1 fruit fly cellular context compared by ENCODE assay signal in the genomic region with DNA sequence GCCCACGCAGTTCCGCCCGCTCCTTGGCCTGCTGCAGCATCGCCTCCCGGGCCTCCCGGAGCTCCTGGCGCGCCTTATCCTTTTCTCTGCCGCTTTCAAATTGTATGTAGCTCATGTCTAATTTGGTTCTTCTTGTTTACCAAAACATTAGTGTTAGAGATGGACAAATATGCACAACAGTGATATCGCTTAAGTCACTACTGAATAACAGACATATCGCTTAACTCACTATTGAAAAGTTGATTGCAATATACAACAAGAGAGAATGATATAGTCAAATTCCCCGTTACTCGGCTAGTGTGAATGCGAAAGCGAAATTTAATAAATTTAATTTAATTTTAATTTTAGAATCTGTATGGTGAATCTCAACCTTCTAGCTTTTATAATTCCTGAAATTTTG.
TF ChIP-seq lines count a peak whose summit lies in the region.

Gene CG9213 (minus strand): TSS at position 152 of the 400 bp plus-strand sequence.

TF ChIP-seq in whole organism, embryonic, 481 proteins besides CTCF, POLR2A, EP300 and RAD21 (continued from another document and continues in another):
- TF ChIP-seq Neu2 (GFP tag; optimal IDR thresholded peaks at IDR 0.05; lab: Kevin White, UChicago; ENCODE audit: borderline replicate concordance) = no peak
- no peak for TF ChIP-seq Hr51 (GFP tag; optimal IDR thresholded peaks at IDR 0.05; lab: Kevin White, UChicago)
- TF ChIP-seq gcm2 (GFP tag; optimal IDR thresholded peaks at IDR 0.05; lab: Kevin White, UChicago) = no peak
- no peak for TF ChIP-seq gfzf (GFP tag; optimal IDR thresholded peaks at IDR 0.05; lab: Kevin White, UChicago)
- TF ChIP-seq CG9727 (GFP tag; optimal IDR thresholded peaks at IDR 0.05; lab: Kevin White, UChicago) = no peak
- TF ChIP-seq CG17568 (GFP tag; optimal IDR thresholded peaks at IDR 0.05; lab: Kevin White, UChicago) = no peak
- no peak for TF ChIP-seq CG6854 (GFP tag; optimal IDR thresholded peaks at IDR 0.05; lab: Kevin White, UChicago)
- TF ChIP-seq CG1233 (GFP tag; optimal IDR thresholded peaks at IDR 0.05; lab: Kevin White, UChicago) = no peak
- TF ChIP-seq az2 (GFP tag; optimal IDR thresholded peaks at IDR 0.05; lab: Kevin White, UChicago) = no peak
- peak; percentile 78 for TF ChIP-seq BEAF-32 (GFP tag; optimal IDR thresholded peaks at IDR 0.05; lab: Kevin White, UChicago)
- TF ChIP-seq CG12104 (GFP tag; optimal IDR thresholded peaks at IDR 0.05; lab: Kevin White, UChicago) = no peak
- TF ChIP-seq Awh (GFP tag; IDR thresholded peaks at IDR 0.05; lab: Robert Waterston, UW) = no peak
- no peak for TF ChIP-seq CG12659 (GFP tag; optimal IDR thresholded peaks at IDR 0.05; lab: Kevin White, UChicago)
- no peak for TF ChIP-seq NC2α (GFP tag; optimal IDR thresholded peaks at IDR 0.05; lab: Kevin White, UChicago)
- no peak for TF ChIP-seq H15 (GFP tag; IDR thresholded peaks at IDR 0.05; lab: Robert Waterston, UW)
- TF ChIP-seq CG12219 (GFP tag; optimal IDR thresholded peaks at IDR 0.05; lab: Kevin White, UChicago) = no peak
- TF ChIP-seq maf-S (GFP tag; optimal IDR thresholded peaks at IDR 0.05; lab: Kevin White, UChicago) = no peak
- no peak for TF ChIP-seq CG10147 (GFP tag; optimal IDR thresholded peaks at IDR 0.05; lab: Kevin White, UChicago)
- no peak for TF ChIP-seq chn (GFP tag; optimal IDR thresholded peaks at IDR 0.05; lab: Kevin White, UChicago)
- no peak for TF ChIP-seq kay (GFP tag; optimal IDR thresholded peaks at IDR 0.05; lab: Kevin White, UChicago)
- TF ChIP-seq Fer1 (GFP tag; optimal IDR thresholded peaks at IDR 0.05; lab: Kevin White, UChicago) = no peak
- no peak for TF ChIP-seq al (GFP tag; IDR thresholded peaks at IDR 0.05; lab: Robert Waterston, UW)
- peak; percentile 84 for TF ChIP-seq amos (GFP tag; IDR thresholded peaks at IDR 0.05; lab: Robert Waterston, UW; ENCODE audit: partially characterized antibody)
- peak; percentile 83; the same call in 2 of the 3 replicates for TF ChIP-seq mld (GFP tag; IDR thresholded peaks at IDR 0.05; lab: Robert Waterston, UW; ENCODE audit: partially characterized antibody)
- no peak for TF ChIP-seq PHDP (tag; optimal IDR thresholded peaks at IDR 0.05; lab: Kevin White, UChicago)
- TF ChIP-seq nau (GFP tag; optimal IDR thresholded peaks at IDR 0.05; lab: Kevin White, UChicago) = no peak
- TF ChIP-seq CG10979 (tag; optimal IDR thresholded peaks at IDR 0.05; lab: Kevin White, UChicago) = no peak
- TF ChIP-seq CG3065 (GFP tag; optimal IDR thresholded peaks at IDR 0.05; lab: Kevin White, UChicago) = no peak
- no peak for TF ChIP-seq CG10431 (GFP tag; optimal IDR thresholded peaks at IDR 0.05; lab: Kevin White, UChicago)
- no peak for TF ChIP-seq lmd (GFP tag; IDR thresholded peaks at IDR 0.05; lab: Robert Waterston, UW)
- no peak for TF ChIP-seq Antp (GFP tag; optimal IDR thresholded peaks at IDR 0.05; lab: Kevin White, UChicago)
- peak; percentile 34 for TF ChIP-seq Dp (GFP tag; optimal IDR thresholded peaks at IDR 0.05; lab: Kevin White, UChicago)
- TF ChIP-seq Hey (tag; optimal IDR thresholded peaks at IDR 0.05; lab: Kevin White, UChicago) = no peak
- TF ChIP-seq ac (GFP tag; optimal IDR thresholded peaks at IDR 0.05; lab: Kevin White, UChicago) = no peak
- TF ChIP-seq NfI (GFP tag; optimal IDR thresholded peaks at IDR 0.05; lab: Kevin White, UChicago) = peak; percentile 13
- TF ChIP-seq CG3847 (GFP tag; IDR thresholded peaks at IDR 0.05; lab: Robert Waterston, UW) = no peak
- no peak for TF ChIP-seq jumu (GFP tag; optimal IDR thresholded peaks at IDR 0.05; lab: Kevin White, UChicago)
- TF ChIP-seq ab (GFP tag; optimal IDR thresholded peaks at IDR 0.05; lab: Kevin White, UChicago) = no peak
- TF ChIP-seq bsh (GFP tag; optimal IDR thresholded peaks at IDR 0.05; lab: Kevin White, UChicago) = no peak
- TF ChIP-seq oc (tag; optimal IDR thresholded peaks at IDR 0.05; lab: Kevin White, UChicago) = no peak
- no peak for TF ChIP-seq CG11695 (GFP tag; IDR thresholded peaks at IDR 0.05; lab: Robert Waterston, UW)
- no peak for TF ChIP-seq CG10321 (GFP tag; IDR thresholded peaks at IDR 0.05; lab: Robert Waterston, UW)
- TF ChIP-seq ewg (GFP tag; optimal IDR thresholded peaks at IDR 0.05; lab: Kevin White, UChicago) = no peak
- no peak for TF ChIP-seq cato (GFP tag; optimal IDR thresholded peaks at IDR 0.05; lab: Kevin White, UChicago; ENCODE audit: borderline replicate concordance)
- no peak for TF ChIP-seq C15 (GFP tag; IDR thresholded peaks at IDR 0.05; lab: Robert Waterston, UW)
- no peak for TF ChIP-seq CG8478 (optimal IDR thresholded peaks at IDR 0.05; lab: Kevin White, UChicago)
- no peak for TF ChIP-seq disco-r (GFP tag; optimal IDR thresholded peaks at IDR 0.05; lab: Kevin White, UChicago)
- TF ChIP-seq Deaf1 (tag; optimal IDR thresholded peaks at IDR 0.05; lab: Kevin White, UChicago) = no peak
- TF ChIP-seq CG10209 (GFP tag; optimal IDR thresholded peaks at IDR 0.05; lab: Kevin White, UChicago) = no peak
- no peak for TF ChIP-seq CG14965 (GFP tag; optimal IDR thresholded peaks at IDR 0.05; lab: Kevin White, UChicago; ENCODE audit: borderline replicate concordance)
- peak; percentile 73 for TF ChIP-seq hb (GFP tag; IDR thresholded peaks at IDR 0.05; lab: Robert Waterston, UW; ENCODE audit: partially characterized antibody)
- no peak for TF ChIP-seq slp2 (GFP tag; optimal IDR thresholded peaks at IDR 0.05; lab: Kevin White, UChicago)
- no peak for TF ChIP-seq da (GFP tag; optimal IDR thresholded peaks at IDR 0.05; lab: Kevin White, UChicago)
- TF ChIP-seq nom (GFP tag; optimal IDR thresholded peaks at IDR 0.05; lab: Kevin White, UChicago) = no peak
- 0 out of 3 replicates have a peak, but pooled peaks have one; percentile 14 for TF ChIP-seq Dbx (GFP tag; IDR thresholded peaks at IDR 0.05; lab: Robert Waterston, UW)
- TF ChIP-seq CG18764 (GFP tag; optimal IDR thresholded peaks at IDR 0.05; lab: Kevin White, UChicago) = no peak
- TF ChIP-seq stwl (tag; optimal IDR thresholded peaks at IDR 0.05; lab: Kevin White, UChicago) = peak; percentile 34
- TF ChIP-seq Rx (GFP tag; IDR thresholded peaks at IDR 0.05; lab: Robert Waterston, UW) = no peak
- no peak for TF ChIP-seq tup (GFP tag; optimal IDR thresholded peaks at IDR 0.05; lab: Kevin White, UChicago)
- no peak for TF ChIP-seq CG6689 (GFP tag; IDR thresholded peaks at IDR 0.05; lab: Robert Waterston, UW)
- TF ChIP-seq twi (tag; optimal IDR thresholded peaks at IDR 0.05; lab: Kevin White, UChicago) = no peak
- TF ChIP-seq CG12744 (GFP tag; optimal IDR thresholded peaks at IDR 0.05; lab: Kevin White, UChicago) = no peak
- no peak for TF ChIP-seq zf30C (GFP tag; optimal IDR thresholded peaks at IDR 0.05; lab: Kevin White, UChicago)
- 0 out of 4 replicates have a peak, but pooled peaks have one; percentile 40 for TF ChIP-seq chinmo (GFP tag; IDR thresholded peaks at IDR 0.05; lab: Robert Waterston, UW; ENCODE audit: partially characterized antibody)
- peak; percentile 12 for TF ChIP-seq CG9876 (GFP tag; optimal IDR thresholded peaks at IDR 0.05; lab: Kevin White, UChicago)
- TF ChIP-seq lab (GFP tag; optimal IDR thresholded peaks at IDR 0.05; lab: Kevin White, UChicago) = no peak
- TF ChIP-seq CG6791 (GFP tag; IDR thresholded peaks at IDR 0.05; lab: Robert Waterston, UW; ENCODE audit: partially characterized antibody) = peak; percentile 84
- no peak for TF ChIP-seq CG18599 (GFP tag; optimal IDR thresholded peaks at IDR 0.05; lab: Kevin White, UChicago)
- TF ChIP-seq CG9932 (GFP tag; IDR thresholded peaks at IDR 0.05; lab: Robert Waterston, UW) = peak; percentile 44; the same call in 1 of the 2 replicates
- no peak for TF ChIP-seq HLHmδ (GFP tag; optimal IDR thresholded peaks at IDR 0.05; lab: Kevin White, UChicago)
- no peak for TF ChIP-seq gsb-n (tag; optimal IDR thresholded peaks at IDR 0.05; lab: Kevin White, UChicago)
- no peak for TF ChIP-seq CG6683 (GFP tag; optimal IDR thresholded peaks at IDR 0.05; lab: Kevin White, UChicago)
- TF ChIP-seq CG11093 (GFP tag; IDR thresholded peaks at IDR 0.05; lab: Robert Waterston, UW) = no peak
- TF ChIP-seq CG16863 (GFP tag; optimal IDR thresholded peaks at IDR 0.05; lab: Kevin White, UChicago) = no peak
- TF ChIP-seq fd96Cb (tag; optimal IDR thresholded peaks at IDR 0.05; lab: Kevin White, UChicago) = no peak
- TF ChIP-seq fd64A (GFP tag; optimal IDR thresholded peaks at IDR 0.05; lab: Kevin White, UChicago) = no peak
- no peak for TF ChIP-seq CG14014 (GFP tag; IDR thresholded peaks at IDR 0.05; lab: Robert Waterston, UW)
- TF ChIP-seq Asciz (GFP tag; optimal IDR thresholded peaks at IDR 0.05; lab: Kevin White, UChicago) = no peak
- TF ChIP-seq CG15011 (GFP tag; optimal IDR thresholded peaks at IDR 0.05; lab: Kevin White, UChicago) = no peak
- no peak for TF ChIP-seq Ets65A (GFP tag; lab: Kevin White, UChicago)
- no peak for TF ChIP-seq Oaz (GFP tag; IDR thresholded peaks at IDR 0.05; lab: Robert Waterston, UW)
- TF ChIP-seq org-1 (GFP tag; optimal IDR thresholded peaks at IDR 0.05; lab: Kevin White, UChicago) = no peak
- no peak for TF ChIP-seq CG4730 (GFP tag; IDR thresholded peaks at IDR 0.05; lab: Robert Waterston, UW)
- TF ChIP-seq CG9817 (tag; optimal IDR thresholded peaks at IDR 0.05; lab: Kevin White, UChicago) = no peak
- no peak for TF ChIP-seq CG6654 (GFP tag; optimal IDR thresholded peaks at IDR 0.05; lab: Kevin White, UChicago)
- TF ChIP-seq dati (GFP tag; IDR thresholded peaks at IDR 0.05; lab: Robert Waterston, UW) = no peak
- no peak for TF ChIP-seq Ets97D (GFP tag; optimal IDR thresholded peaks at IDR 0.05; lab: Kevin White, UChicago)
- TF ChIP-seq CG43689 (GFP tag; IDR thresholded peaks at IDR 0.05; lab: Robert Waterston, UW) = no peak
- no peak for TF ChIP-seq CG11247 (GFP tag; IDR thresholded peaks at IDR 0.05; lab: Robert Waterston, UW)
- TF ChIP-seq Kr (GFP tag; optimal IDR thresholded peaks at IDR 0.05; lab: Kevin White, UChicago) = no peak
- no peak for TF ChIP-seq dysf (GFP tag; IDR thresholded peaks at IDR 0.05; lab: Robert Waterston, UW)
- TF ChIP-seq pzg (GFP tag; optimal IDR thresholded peaks at IDR 0.05; lab: Kevin White, UChicago) = peak; percentile 54
- TF ChIP-seq E2f1 (GFP tag; IDR thresholded peaks at IDR 0.05; lab: Robert Waterston, UW) = no peak
- no peak for TF ChIP-seq CG7786 (GFP tag; optimal IDR thresholded peaks at IDR 0.05; lab: Kevin White, UChicago)
- TF ChIP-seq CG14860 (GFP tag; IDR thresholded peaks at IDR 0.05; lab: Robert Waterston, UW; ENCODE audit: partially characterized antibody) = peak; percentile 58; the same call in 2 of the 3 replicates
- no peak for TF ChIP-seq exex (tag; optimal IDR thresholded peaks at IDR 0.05; lab: Kevin White, UChicago)
- TF ChIP-seq CG30403 (GFP tag; optimal IDR thresholded peaks at IDR 0.05; lab: Kevin White, UChicago) = no peak
- TF ChIP-seq dan (GFP tag; IDR thresholded peaks at IDR 0.05; lab: Robert Waterston, UW) = no peak
- no peak for TF ChIP-seq CG12155 (GFP tag; optimal IDR thresholded peaks at IDR 0.05; lab: Kevin White, UChicago)
- no peak for TF ChIP-seq CG32767 (GFP tag; IDR thresholded peaks at IDR 0.05; lab: Robert Waterston, UW)
- no peak for TF ChIP-seq Atf6 (GFP tag; IDR thresholded peaks at IDR 0.05; lab: Robert Waterston, UW)
- peak; percentile 81 for TF ChIP-seq row (GFP tag; IDR thresholded peaks at IDR 0.05; lab: Robert Waterston, UW)
- TF ChIP-seq CG1603 (tag; optimal IDR thresholded peaks at IDR 0.05; lab: Kevin White, UChicago) = peak; percentile 39
- no peak for TF ChIP-seq Atf3 (GFP tag; optimal IDR thresholded peaks at IDR 0.05; lab: Kevin White, UChicago)
- no peak for TF ChIP-seq CG30431 (GFP tag; optimal IDR thresholded peaks at IDR 0.05; lab: Kevin White, UChicago)
- no peak for TF ChIP-seq Optix (GFP tag; IDR thresholded peaks at IDR 0.05; lab: Robert Waterston, UW)
- no peak for TF ChIP-seq Mad (GFP tag; optimal IDR thresholded peaks at IDR 0.05; lab: Kevin White, UChicago)
- TF ChIP-seq CG18011 (GFP tag; optimal IDR thresholded peaks at IDR 0.05; lab: Kevin White, UChicago) = no peak
- peak; percentile 70 for TF ChIP-seq inv (GFP tag; IDR thresholded peaks at IDR 0.05; lab: Robert Waterston, UW; ENCODE audit: partially characterized antibody)
- no peak for TF ChIP-seq ham (GFP tag; IDR thresholded peaks at IDR 0.05; lab: Robert Waterston, UW)
- peak in 1 of 2 experiments; percentile 20 for TF ChIP-seq dpn (GFP tag; optimal IDR thresholded peaks at IDR 0.05; lab: Kevin White, UChicago)
- peak; percentile 25 for TF ChIP-seq CG2120 (GFP tag; optimal IDR thresholded peaks at IDR 0.05; lab: Kevin White, UChicago)
- TF ChIP-seq Lhr (GFP tag; optimal IDR thresholded peaks at IDR 0.05; lab: Kevin White, UChicago) = no peak
- peak; percentile 7 for TF ChIP-seq sens (GFP tag; lab: Kevin White, UChicago)
- TF ChIP-seq dm (GFP tag; optimal IDR thresholded peaks at IDR 0.05; lab: Kevin White, UChicago) = peak; percentile 9
- no peak for TF ChIP-seq esg (GFP tag; conservative IDR thresholded peaks at IDR 0.05; lab: Robert Waterston, UW)
- peak; percentile 21 for TF ChIP-seq B-H2 (GFP tag; optimal IDR thresholded peaks at IDR 0.05; lab: Kevin White, UChicago)
- TF ChIP-seq hth (optimal IDR thresholded peaks at IDR 0.05; lab: Kevin White, UChicago) = no peak
- TF ChIP-seq Chrac-16 (GFP tag; optimal IDR thresholded peaks at IDR 0.05; lab: Kevin White, UChicago) = no peak
- no peak for TF ChIP-seq CG6175 (GFP tag; IDR thresholded peaks at IDR 0.05; lab: Robert Waterston, UW)
- no peak for TF ChIP-seq CG17912 (GFP tag; optimal IDR thresholded peaks at IDR 0.05; lab: Kevin White, UChicago)
- TF ChIP-seq bbx (GFP tag; IDR thresholded peaks at IDR 0.05; lab: Robert Waterston, UW; ENCODE audit: partially characterized antibody) = peak; percentile 72
- TF ChIP-seq CG11456 (GFP tag; IDR thresholded peaks at IDR 0.05; lab: Robert Waterston, UW) = no peak
- no peak for TF ChIP-seq CG10366 (GFP tag; IDR thresholded peaks at IDR 0.05; lab: Robert Waterston, UW)
- no peak for TF ChIP-seq cg (GFP tag; optimal IDR thresholded peaks at IDR 0.05; lab: Kevin White, UChicago)
- TF ChIP-seq so (GFP tag; IDR thresholded peaks at IDR 0.05; lab: Robert Waterston, UW) = no peak
- TF ChIP-seq gt (GFP tag; IDR thresholded peaks at IDR 0.05; lab: Robert Waterston, UW) = no peak
- peak; percentile 29; the same call in 1 of the 2 replicates for TF ChIP-seq slbo (GFP tag; IDR thresholded peaks at IDR 0.05; lab: Robert Waterston, UW)
- TF ChIP-seq CkIIα-i1 (GFP tag; IDR thresholded peaks at IDR 0.05; lab: Robert Waterston, UW) = no peak
- TF ChIP-seq sens-2 (GFP tag; IDR thresholded peaks at IDR 0.05; lab: Robert Waterston, UW) = no peak
- no peak for TF ChIP-seq Usf (GFP tag; optimal IDR thresholded peaks at IDR 0.05; lab: Kevin White, UChicago)
- no peak for TF ChIP-seq Sin3A (optimal IDR thresholded peaks at IDR 0.05; lab: Kevin White, UChicago)
- TF ChIP-seq CG13424 (tag; optimal IDR thresholded peaks at IDR 0.05; lab: Kevin White, UChicago) = no peak
